Worm (Caenorhabditis elegans) whole organism, L3 larva: Measurements from ENCODE around the gene F56C9.10.

Experiments used
- ama-1 ChIP-seq: fragments of 150-350 bp; optimal IDR thresholded peaks from 2 replicates; lab custom pipeline; 2018
- mdl-1 ChIP-seq: fragments of 150-350 bp; optimal IDR thresholded peaks from 2 replicates; lab custom pipeline; 2014; ENCODE audit warnings: missing biosample characterization, missing genetic modification characterization
- nhr-11 ChIP-seq: fragments of 150-350 bp; optimal IDR thresholded peaks from 2 replicates; lab custom pipeline; 2014; ENCODE audit warnings: missing biosample characterization, missing genetic modification characterization
- nhr-25 ChIP-seq: sonication (generic microtip); optimal IDR thresholded peaks from 2 replicates; lab custom pipeline; 2017; ENCODE audit warnings: missing biosample characterization, missing genetic modification characterization
- nhr-77 ChIP-seq: fragments of 150-350 bp; optimal IDR thresholded peaks from 2 replicates; lab custom pipeline; 2014; ENCODE audit warnings: missing biosample characterization, missing genetic modification characterization
- pha-4 ChIP-seq: fragments of 150-350 bp; optimal IDR thresholded peaks from 2 replicates; lab custom pipeline; 2014; ENCODE audit warnings: missing biosample characterization, missing genetic modification reagents, missing genetic modification characterization
- unc-39 ChIP-seq: sonication (generic microtip); optimal IDR thresholded peaks from 4 replicates; lab custom pipeline; 2017; ENCODE audit warnings: missing biosample characterization, missing genetic modification characterization
- unc-62 ChIP-seq: fragments of 150-350 bp; sonication (generic microtip); optimal IDR thresholded peaks from 4 replicates; lab custom pipeline; 2014; ENCODE audit warnings: missing biosample characterization, missing genetic modification reagents, missing genetic modification characterization

DNA sequence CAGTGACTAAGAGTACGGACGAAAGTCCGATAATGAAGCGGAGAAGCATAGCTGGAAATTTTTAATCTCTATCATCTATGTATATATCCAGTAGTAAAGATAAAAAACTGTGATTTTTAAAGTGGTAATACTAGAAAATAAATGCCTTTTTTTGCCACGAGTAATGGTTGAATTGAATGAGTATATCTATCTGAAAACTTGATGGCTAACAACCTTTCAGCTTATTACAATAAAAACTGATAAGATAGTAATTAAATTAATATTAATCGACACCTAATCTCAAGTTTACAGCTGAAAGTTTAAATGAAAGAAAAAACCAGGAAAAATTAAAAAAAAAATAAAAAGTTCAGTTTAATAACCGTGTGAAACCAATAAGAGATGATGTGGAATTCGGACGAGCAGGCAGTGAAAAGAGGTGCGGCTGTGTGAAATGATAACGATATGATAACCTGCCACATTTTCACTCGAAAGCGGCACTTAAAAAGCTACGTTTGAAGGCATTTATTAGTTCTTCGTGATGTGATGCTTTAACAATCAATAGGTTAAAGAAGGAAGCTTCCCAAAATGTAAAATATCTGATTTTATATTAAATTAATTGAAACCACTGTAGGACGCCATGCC, 20.1 kb downstream of the F56C9.10 start, which contains the start of gene nspg-6:
- TF ChIP-seq unc-39 (tag; lab: Kevin White, UChicago): no peak
- TF ChIP-seq nhr-77: no peak
- no peak for TF ChIP-seq nhr-11
- no peak for TF ChIP-seq ama-1 (lab: Kevin White, UChicago)
- TF ChIP-seq unc-62 (GFP tag; lab: Kevin White, UChicago): no peak
- TF ChIP-seq nhr-25 (tag; lab: Kevin White, UChicago): no peak
- no peak for TF ChIP-seq pha-4 (tag; lab: Kevin White, UChicago)
- no peak for TF ChIP-seq mdl-1 (tag; lab: Kevin White, UChicago)
